Worm (Caenorhabditis elegans) whole organism, late embryonic: ENCODE data around the gene sox-4.

Experiments
- ama-1 ChIP-seq: fragments of 150-350 bp; optimal IDR thresholded peaks from 2 replicates; lab custom pipeline; 2014
- ceh-18 ChIP-seq: sonication (generic microtip); optimal IDR thresholded peaks from 2 replicates; lab custom pipeline; 2016; ENCODE audit warnings: missing genetic modification characterization, missing compliant biosample characterization
- ceh-34 ChIP-seq: sonication (generic microtip); optimal IDR thresholded peaks from 2 replicates; lab custom pipeline; 2016; ENCODE audit warnings: mild to moderate bottlenecking, missing genetic modification characterization, missing compliant biosample characterization
- hlh-6 ChIP-seq: sonication (generic microtip); optimal IDR thresholded peaks from 2 replicates; lab custom pipeline; 2016; ENCODE audit warnings: missing genotype, missing genetic modification characterization, missing compliant biosample characterization
- nhr-11 ChIP-seq: fragments of 150-350 bp; optimal IDR thresholded peaks from 2 replicates; lab custom pipeline; 2014; ENCODE audit warnings: missing biosample characterization, missing genetic modification characterization
- pqm-1 ChIP-seq: sonication (generic microtip); optimal IDR thresholded peaks from 2 replicates; lab custom pipeline; 2016; ENCODE audit warnings: missing genetic modification characterization, missing compliant biosample characterization
- rnt-1 ChIP-seq: sonication (generic microtip); optimal IDR thresholded peaks from 2 replicates; lab custom pipeline; 2016; ENCODE audit warnings: missing genetic modification characterization, missing compliant biosample characterization
- tbx-2 ChIP-seq: sonication (generic microtip); optimal IDR thresholded peaks from 2 replicates; lab custom pipeline; 2016; ENCODE audit warnings: missing genetic modification characterization, missing compliant biosample characterization

DNA sequence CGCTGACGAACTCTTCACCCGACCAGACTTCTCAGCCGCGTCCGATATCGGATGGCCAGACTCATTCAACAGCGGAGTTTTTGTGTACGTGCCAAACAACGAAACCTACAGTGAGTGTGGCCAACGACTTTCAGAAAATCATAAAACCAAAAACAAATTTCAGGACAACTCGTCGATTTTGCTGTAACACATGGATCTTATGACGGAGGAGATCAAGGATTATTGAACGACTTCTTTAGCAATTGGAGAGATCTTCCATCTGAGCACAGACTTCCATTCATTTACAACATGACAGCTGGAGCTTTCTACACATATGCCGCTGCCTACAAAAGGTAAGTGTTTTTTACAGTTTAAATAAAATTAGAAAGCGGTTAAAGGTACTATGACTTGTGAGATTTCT lies 29.3 kb upstream of the sox-4 start:
- TF ChIP-seq ceh-34 (tag; lab: Kevin White, UChicago), result no peak
- TF ChIP-seq tbx-2 (tag; lab: Kevin White, UChicago), result no peak
- no peak for TF ChIP-seq pqm-1 (tag; lab: Kevin White, UChicago)
- TF ChIP-seq hlh-6 (tag; lab: Kevin White, UChicago), result no peak
- TF ChIP-seq ceh-18 (tag; lab: Kevin White, UChicago), result no peak
- no peak for TF ChIP-seq rnt-1 (tag; lab: Kevin White, UChicago)
- TF ChIP-seq nhr-11 (tag; lab: Kevin White, UChicago), result no peak
- no peak for TF ChIP-seq ama-1 (lab: Kevin White, UChicago)
